Worm (Caenorhabditis elegans) whole organism, L4 larva: Measurements from ENCODE around the gene sdz-31.

Experiments
- D1046.2 ChIP-seq: fragments of 200-800 bp; sonication (Bioruptor generic); IDR thresholded peaks from 2 replicates; pipeline ENCODE4 v1.3.6; 2022; ENCODE audit warnings: missing genetic modification characterization, missing compliant biosample characterization
- F26F4.8 ChIP-seq: fragments of 200-800 bp; sonication (Bioruptor generic); conservative IDR thresholded peaks from 2 replicates; pipeline ENCODE4 v1.3.6; 2022; ENCODE audit warnings: missing genetic modification characterization, missing compliant biosample characterization
- F37D6.2 ChIP-seq: sonication (generic microtip); optimal IDR thresholded peaks from 2 replicates; lab custom pipeline; 2016; ENCODE audit warnings: mild to moderate bottlenecking, missing genetic modification characterization, missing compliant biosample characterization
- T20F7.1 ChIP-seq: fragments of 200-800 bp; sonication (Bioruptor generic); optimal IDR thresholded peaks from 2 replicates; lab custom pipeline; 2018; ENCODE audit warnings: mild to moderate bottlenecking, missing genetic modification characterization, missing compliant biosample characterization
- Y48G9A.11 ChIP-seq: fragments of 200-800 bp; sonication (Bioruptor generic); IDR thresholded peaks from 2 replicates; pipeline ENCODE4 v1.3.6; 2022; ENCODE audit warnings: missing genetic modification reagents, missing genetic modification characterization, missing compliant biosample characterization
- Y5F2A.4 ChIP-seq: fragments of 200-800 bp; sonication (Bioruptor generic); optimal IDR thresholded peaks from 2 replicates; lab custom pipeline; 2018; ENCODE audit warnings: mild to moderate bottlenecking, missing genetic modification characterization, missing compliant biosample characterization
- Y75B8A.6 ChIP-seq: fragments of 200-800 bp; sonication (Bioruptor generic); IDR thresholded peaks from 2 replicates; pipeline ENCODE4 v1.3.6; 2022; ENCODE audit warnings: missing genetic modification reagents, missing genetic modification characterization, missing compliant biosample characterization
- ZK546.5 ChIP-seq, 2 experiments: sonication (generic microtip); optimal IDR thresholded peaks; 2 replicates each; lab custom pipeline; 2017; ENCODE audit warnings: missing biosample characterization in 2 of 2, missing genetic modification characterization in 2 of 2
- aha-1 ChIP-seq: fragments of 150-350 bp; peaks from one replicate; lab custom pipeline; 2014; ENCODE audit warnings: missing biosample characterization, missing genetic modification characterization
- aly-2 ChIP-seq: sonication (generic microtip); optimal IDR thresholded peaks from 2 replicates; lab custom pipeline; 2018; ENCODE audit warnings: missing biosample characterization, missing genetic modification characterization
- attf-4 ChIP-seq: sonication (generic microtip); optimal IDR thresholded peaks from 3 replicates; lab custom pipeline; 2017; ENCODE audit warnings: missing biosample characterization, missing genetic modification characterization
- ces-1 ChIP-seq: fragments of 150-350 bp; sonication (generic microtip); optimal IDR thresholded peaks from 4 replicates; lab custom pipeline; 2014; ENCODE audit warnings: missing biosample characterization, missing genetic modification reagents, missing genetic modification characterization
- cey-2 ChIP-seq: sonication (generic microtip); optimal IDR thresholded peaks from 3 replicates; lab custom pipeline; 2017; ENCODE audit warnings: missing genetic modification characterization, mild to moderate bottlenecking, missing compliant biosample characterization, antibody characterized with exemption, borderline replicate concordance; ENCODE audit not compliant: insufficient read depth
- daf-16 ChIP-seq, 3 experiments: sonication (generic microtip); optimal IDR thresholded peaks; 2 replicates each; lab custom pipeline; 2016 to 2017; ENCODE audit warnings: missing genetic modification characterization in 3 of 3, missing genetic modification reagents in 3 of 3, mild to moderate bottlenecking in 2 of 3, missing compliant biosample characterization in 2 of 3, missing biosample characterization in 1 of 3, moderate library complexity in 1 of 3
- daf-8 ChIP-seq: fragments of 200-800 bp; sonication (Bioruptor generic); IDR thresholded peaks from 2 replicates; pipeline ENCODE4 v1.3.6; 2022; ENCODE audit warnings: missing genetic modification characterization, missing compliant biosample characterization
- dmd-6 ChIP-seq: fragments of 200-800 bp; sonication (Bioruptor generic); IDR thresholded peaks from 2 replicates; pipeline ENCODE4 v1.3.6; 2022; ENCODE audit warnings: missing genetic modification reagents, missing genetic modification characterization, missing compliant biosample characterization
- dpl-1 ChIP-seq: fragments of 150-350 bp; optimal IDR thresholded peaks from 2 replicates; lab custom pipeline; 2014; ENCODE audit warnings: missing biosample characterization, missing genetic modification reagents, missing genetic modification characterization
- dve-1 ChIP-seq: sonication (generic microtip); optimal IDR thresholded peaks from 2 replicates; lab custom pipeline; 2017; ENCODE audit warnings: antibody characterized with exemption, mild to moderate bottlenecking, missing genetic modification characterization, missing compliant biosample characterization; ENCODE audit not compliant: insufficient read depth
- fos-1 ChIP-seq: fragments of 150-350 bp; optimal IDR thresholded peaks from 2 replicates; lab custom pipeline; 2014; ENCODE audit warnings: missing biosample characterization, missing genetic modification characterization
- hlh-11 ChIP-seq: fragments of 200-800 bp; sonication (Bioruptor generic); optimal IDR thresholded peaks from 2 replicates; lab custom pipeline; 2018; ENCODE audit warnings: mild to moderate bottlenecking, missing genetic modification characterization, missing compliant biosample characterization
- hmg-1.1 ChIP-seq: fragments of 200-800 bp; sonication (Bioruptor generic); IDR thresholded peaks from 2 replicates; pipeline ENCODE4 v1.3.6; 2022; ENCODE audit warnings: missing genetic modification reagents, missing genetic modification characterization, missing compliant biosample characterization
- lim-7 ChIP-seq: fragments of 200-800 bp; sonication (Bioruptor generic); IDR thresholded peaks from 2 replicates; pipeline ENCODE4 v1.3.6; 2022; ENCODE audit warnings: missing genetic modification characterization, missing compliant biosample characterization
- mdt-29 ChIP-seq: fragments of 200-800 bp; sonication (Bioruptor generic); IDR thresholded peaks from 2 replicates; pipeline ENCODE4 v1.3.6; 2022; ENCODE audit warnings: missing genetic modification reagents, missing genetic modification characterization, missing compliant biosample characterization
- nhr-111 ChIP-seq: fragments of 200-800 bp; sonication (Bioruptor generic); optimal IDR thresholded peaks from 2 replicates; lab custom pipeline; 2018; ENCODE audit warnings: mild to moderate bottlenecking, missing genetic modification characterization, missing compliant biosample characterization
- nhr-28 ChIP-seq: fragments of 150-350 bp; optimal IDR thresholded peaks from 2 replicates; lab custom pipeline; 2014; ENCODE audit warnings: missing biosample characterization, missing genetic modification characterization
- nhr-41 ChIP-seq: fragments of 200-800 bp; sonication (Bioruptor generic); IDR thresholded peaks from 2 replicates; pipeline ENCODE4 v1.3.6; 2022; ENCODE audit warnings: missing genetic modification reagents, missing genetic modification characterization, missing compliant biosample characterization
- nhr-42 ChIP-seq: fragments of 200-800 bp; sonication (Bioruptor generic); IDR thresholded peaks from 2 replicates; pipeline ENCODE4 v1.3.6; 2022; ENCODE audit warnings: missing genetic modification characterization, missing compliant biosample characterization
- nhr-48 ChIP-seq: sonication (generic microtip); optimal IDR thresholded peaks from 2 replicates; lab custom pipeline; 2016; ENCODE audit warnings: mild to moderate bottlenecking, missing genetic modification characterization, missing compliant biosample characterization
- nhr-76 ChIP-seq: fragments of 150-350 bp; optimal IDR thresholded peaks from 2 replicates; lab custom pipeline; 2014; ENCODE audit warnings: missing biosample characterization, missing genetic modification characterization
- nhr-77 ChIP-seq: fragments of 150-350 bp; optimal IDR thresholded peaks from 2 replicates; lab custom pipeline; 2014; ENCODE audit warnings: missing biosample characterization, missing genetic modification characterization
- pha-4 ChIP-seq, 2 experiments: fragments of 150-350 bp in 1 of 2; fragments of 200-800 bp in 1 of 2; sonication (Bioruptor generic) in 1 of 2; IDR thresholded peaks in 1 of 2; optimal IDR thresholded peaks in 1 of 2; 2 replicates each; pipeline versions ENCODE4 v1.3.6 to Lab custom; 2014 to 2022; ENCODE audit warnings: missing genetic modification characterization in 2 of 2, missing genetic modification reagents in 2 of 2, missing biosample characterization in 1 of 2, missing compliant biosample characterization in 1 of 2
- php-3 ChIP-seq: fragments of 200-800 bp; sonication (Bioruptor generic); IDR thresholded peaks from 2 replicates; pipeline ENCODE4 v1.3.6; 2022; ENCODE audit warnings: missing genetic modification reagents, missing genetic modification characterization, missing compliant biosample characterization
- pqm-1 ChIP-seq: sonication (generic microtip); optimal IDR thresholded peaks from 2 replicates; lab custom pipeline; 2017; ENCODE audit warnings: missing biosample characterization, missing genetic modification characterization
- rbr-2 ChIP-seq: sonication (generic microtip); optimal IDR thresholded peaks from 2 replicates; lab custom pipeline; 2016; ENCODE audit warnings: missing genotype, missing genetic modification characterization, missing compliant biosample characterization
- saeg-2 ChIP-seq: fragments of 200-800 bp; sonication (Bioruptor generic); IDR thresholded peaks from 2 replicates; pipeline ENCODE4 v1.3.6; 2022; ENCODE audit warnings: missing genetic modification reagents, missing genetic modification characterization, missing compliant biosample characterization
- set-16 ChIP-seq: fragments of 200-800 bp; sonication (Bioruptor generic); IDR thresholded peaks from 2 replicates; pipeline ENCODE4 v1.3.6; 2022; ENCODE audit warnings: missing genetic modification reagents, missing genetic modification characterization, missing compliant biosample characterization
- snpc-1.2 ChIP-seq: fragments of 200-800 bp; sonication (Bioruptor generic); IDR thresholded peaks from 2 replicates; pipeline ENCODE4 v1.3.6; 2022; ENCODE audit warnings: missing genetic modification reagents, missing genetic modification characterization, missing compliant biosample characterization
- snpc-4 ChIP-seq: fragments of 150-350 bp; optimal IDR thresholded peaks from 2 replicates; lab custom pipeline; 2014; ENCODE audit warnings: missing biosample characterization, missing genetic modification characterization
- spr-3 ChIP-seq: fragments of 200-800 bp; sonication (Bioruptor generic); optimal IDR thresholded peaks from 2 replicates; lab custom pipeline; 2018; ENCODE audit warnings: mild to moderate bottlenecking, missing genetic modification characterization, missing compliant biosample characterization
- unc-39 ChIP-seq: sonication (generic microtip); optimal IDR thresholded peaks from 2 replicates; lab custom pipeline; 2017; ENCODE audit warnings: missing biosample characterization, missing genetic modification characterization
- unc-62 ChIP-seq, 3 experiments: fragments of 150-350 bp in 1 of 3; sonication (generic microtip); optimal IDR thresholded peaks in 2 of 3; peaks in 1 of 3; 1 replicate in 1 of 3; 2 replicates in 2 of 3; lab custom pipeline; 2014 to 2017; ENCODE audit warnings: missing biosample characterization in 3 of 3, missing genetic modification characterization in 3 of 3, missing genetic modification reagents in 3 of 3, missing genotype in 1 of 3

The sdz-31 gene

ce11 chrV:9921288-9921687 lies 41.3 kb downstream of the sdz-31 start, which contains the start of gene ceh-75:
Gene ceh-75, plus strand, starts transcription at chrV:9921337.
- TF ChIP-seq unc-62 (GFP tag; optimal IDR thresholded peaks at IDR 0.05 in 1 of 2; lab: Kevin White, UChicago) (peak in 1 of 2 experiments; percentile 99), unc-62 (tag; optimal IDR thresholded peaks at IDR 0.05; lab: Kevin White, UChicago) (no peak), nhr-76 (tag; lab: Kevin White, UChicago) (no peak)

ce11 chrV:9922481-9922880 lies 42.5 kb downstream of the sdz-31 start, which contains the start of gene C50H2.7:
Gene C50H2.7, plus strand, starts transcription at chrV:9922781.
- TF ChIP-seq lim-7 (GFP tag; lab: Robert Waterston, UW) (no peak), snpc-4 (no peak), rbr-2 (tag; lab: Kevin White, UChicago) (no peak), ZK546.5 (tag; optimal IDR thresholded peaks at IDR 0.05; lab: Kevin White, UChicago) (no peak), daf-8 (GFP tag; lab: Robert Waterston, UW) (no peak), T20F7.1 (GFP tag; lab: Kevin White, UChicago) (no peak), Y48G9A.11 (GFP tag; lab: Robert Waterston, UW) (no peak), unc-39 (no peak), mdt-29 (no peak), nhr-48 (tag; lab: Kevin White, UChicago) (no peak), dmd-6 (GFP tag; lab: Robert Waterston, UW) (no peak), attf-4 (no peak), snpc-1.2 (no peak), saeg-2 (GFP tag; lab: Robert Waterston, UW) (no peak)
- TF ChIP-seq, all 104 proteins: peak for 0

ce11 chrV:9924389-9924788 lies 44.4 kb downstream of the sdz-31 start:
- TF ChIP-seq Y75B8A.6 (GFP tag; lab: Robert Waterston, UW) = no peak
- no peak for TF ChIP-seq unc-39
- peak; percentile 91 for TF ChIP-seq aha-1 (tag; lab: Kevin White, UChicago)
- TF ChIP-seq nhr-28 (tag; lab: Kevin White, UChicago) = peak; percentile 42
- TF ChIP-seq dmd-6 (GFP tag; lab: Robert Waterston, UW) = peak; percentile 34; the same call in 1 of the 2 replicates
- no peak for TF ChIP-seq F37D6.2 (tag; lab: Kevin White, UChicago)
- no peak for TF ChIP-seq hlh-11 (tag; lab: Kevin White, UChicago)

- 0 out of 2 replicates have a peak, but pooled peaks have one; percentile 37 for TF ChIP-seq php-3
- no peak for TF ChIP-seq ces-1 (GFP tag; lab: Kevin White, UChicago)
- no peak for TF ChIP-seq F26F4.8
- TF ChIP-seq dve-1 (tag; lab: Kevin White, UChicago) = peak; percentile 61
- no peak for TF ChIP-seq dpl-1 (GFP tag; lab: Kevin White, UChicago)
- TF ChIP-seq unc-62 (GFP tag; optimal IDR thresholded peaks at IDR 0.05 in 1 of 2; lab: Kevin White, UChicago) = no peak
- TF ChIP-seq unc-62 (tag; optimal IDR thresholded peaks at IDR 0.05; lab: Kevin White, UChicago) = no peak
- TF ChIP-seq D1046.2 = no peak
- no peak for TF ChIP-seq fos-1
- TF ChIP-seq set-16 (GFP tag; lab: Robert Waterston, UW) = no peak
- TF ChIP-seq hlh-11 (tag; lab: Kevin White, UChicago) = peak; percentile 74
- no peak for TF ChIP-seq nhr-42
- TF ChIP-seq aly-2 (tag; lab: Kevin White, UChicago) = no peak
- TF ChIP-seq nhr-77 (tag; lab: Kevin White, UChicago) = no peak
- TF ChIP-seq dmd-6 (GFP tag; lab: Robert Waterston, UW) = peak; percentile 61
- peak; percentile 23; the same call in 1 of the 2 replicates for TF ChIP-seq nhr-41
- TF ChIP-seq nhr-48 (tag; lab: Kevin White, UChicago) = peak; percentile 12
- TF ChIP-seq pha-4 (GFP tag; IDR thresholded peaks at IDR 0.05; lab: Robert Waterston, UW) = no peak
- no peak for TF ChIP-seq pha-4 (tag; optimal IDR thresholded peaks at IDR 0.05; lab: Kevin White, UChicago)
- TF ChIP-seq unc-39 = no peak
- no peak for TF ChIP-seq nhr-111 (GFP tag; lab: Kevin White, UChicago)
- TF ChIP-seq pqm-1 (tag; lab: Kevin White, UChicago) = peak; percentile 97
- peak in 1 of 2 experiments; percentile 17 for TF ChIP-seq daf-16 (GFP tag; optimal IDR thresholded peaks at IDR 0.05; lab: Kevin White, UChicago)
- peak; percentile 59 for TF ChIP-seq daf-16 (tag; optimal IDR thresholded peaks at IDR 0.05; lab: Kevin White, UChicago)
- no peak for TF ChIP-seq hmg-1.1 (GFP tag; lab: Robert Waterston, UW)
- peak; percentile 35 for TF ChIP-seq cey-2 (tag; lab: Kevin White, UChicago)
- TF ChIP-seq snpc-4 = no peak
- no peak for TF ChIP-seq spr-3 (GFP tag; lab: Kevin White, UChicago)
- no peak for TF ChIP-seq Y5F2A.4
- TF ChIP-seq daf-8 (GFP tag; lab: Robert Waterston, UW) = no peak
- TF ChIP-seq snpc-1.2 = no peak
- no peak for TF ChIP-seq nhr-76 (tag; lab: Kevin White, UChicago)
- peak; percentile 76 for TF ChIP-seq nhr-28 (tag; lab: Kevin White, UChicago)
Measured at ce11 chrV:9925647-9926046, 45.7 kb downstream of the sdz-31 start.
